Worm (Caenorhabditis elegans): ENCODE measurements around the gene ttr-7.

ttr-7 gene

DNA sequence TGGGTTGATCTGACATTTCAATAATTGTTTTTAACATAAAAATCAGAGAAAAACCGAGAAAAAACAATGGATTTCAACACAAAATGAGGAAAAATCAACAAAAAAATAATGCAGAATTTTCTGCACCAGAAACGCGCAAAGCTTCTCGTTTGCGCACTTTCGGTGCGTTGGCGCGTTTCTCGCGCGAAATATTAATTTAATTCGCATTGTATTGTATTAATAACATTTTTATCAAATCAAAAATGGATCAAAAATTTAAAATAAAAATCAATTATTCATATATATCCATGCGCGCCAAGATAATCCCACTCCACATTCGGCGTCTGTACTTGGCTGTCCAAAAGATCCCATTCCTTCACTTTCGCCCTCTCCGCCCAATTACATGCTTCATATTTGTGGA, 28.8 kb downstream of the ttr-7 start, which contains the start of gene fem-2:
fem-2 (minus strand) TSS at position 9 of the 400 bp plus-strand sequence.
- TF ChIP-seq F52B5.7 (tag; optimal IDR thresholded peaks at IDR 0.05), result no peak
- TF ChIP-seq F33H1.4 (GFP tag; IDR thresholded peaks at IDR 0.05), result no peak
- TF ChIP-seq T26A5.8 (tag; optimal IDR thresholded peaks at IDR 0.05), result no peak
- TF ChIP-seq fkh-3 (tag; optimal IDR thresholded peaks at IDR 0.05), result no peak
- no peak for TF ChIP-seq zim-3 (tag; optimal IDR thresholded peaks at IDR 0.05)
- TF ChIP-seq attf-5 (GFP tag; optimal IDR thresholded peaks at IDR 0.05), result peak; percentile 2
- no peak for TF ChIP-seq Y67H2A.10 (GFP tag; conservative IDR thresholded peaks at IDR 0.05)
- TF ChIP-seq lin-40 (tag; optimal IDR thresholded peaks at IDR 0.05), result peak; percentile 31
- no peak for TF ChIP-seq bed-2 (GFP tag; IDR thresholded peaks at IDR 0.05)
- TF ChIP-seq nhr-120 (GFP tag; IDR thresholded peaks at IDR 0.05), result no peak
- no peak for TF ChIP-seq cebp-1 (GFP tag; IDR thresholded peaks at IDR 0.05)
- TF ChIP-seq cebp-1 (tag; optimal IDR thresholded peaks at IDR 0.05), result peak; percentile 26
- TF ChIP-seq mcd-1 (GFP tag; IDR thresholded peaks at IDR 0.05), result peak; percentile 66
- TF ChIP-seq lin-35 (GFP tag; optimal IDR thresholded peaks at IDR 0.05), result no peak
- no peak for TF ChIP-seq tlf-1 (GFP tag; optimal IDR thresholded peaks at IDR 0.05)
- TF ChIP-seq chd-7 (tag; optimal IDR thresholded peaks at IDR 0.05), result no peak
- no peak for TF ChIP-seq ztf-22 (GFP tag; optimal IDR thresholded peaks at IDR 0.05)
- peak; percentile 36 for TF ChIP-seq efl-1 (GFP tag; optimal IDR thresholded peaks at IDR 0.05)
- peak; percentile 91 for TF ChIP-seq ztf-18 (tag; optimal IDR thresholded peaks at IDR 0.05)
- no peak for TF ChIP-seq hrde-1 (tag; optimal IDR thresholded peaks at IDR 0.05; ENCODE audit: borderline replicate concordance)
- TF ChIP-seq F10E7.11 (tag; optimal IDR thresholded peaks at IDR 0.05), result no peak
- TF ChIP-seq hmg-1.2 (GFP tag; IDR thresholded peaks at IDR 0.05), result peak; percentile 13; the same call in 1 of the 2 replicates
- peak; percentile 35 for TF ChIP-seq lsl-1 (GFP tag; optimal IDR thresholded peaks at IDR 0.05)
- TF ChIP-seq ztf-25 (GFP tag; IDR thresholded peaks at IDR 0.05), result no peak
- TF ChIP-seq D2030.7 (GFP tag; IDR thresholded peaks at IDR 0.05), result peak; percentile 28; the same call in 1 of the 2 replicates

DNA sequence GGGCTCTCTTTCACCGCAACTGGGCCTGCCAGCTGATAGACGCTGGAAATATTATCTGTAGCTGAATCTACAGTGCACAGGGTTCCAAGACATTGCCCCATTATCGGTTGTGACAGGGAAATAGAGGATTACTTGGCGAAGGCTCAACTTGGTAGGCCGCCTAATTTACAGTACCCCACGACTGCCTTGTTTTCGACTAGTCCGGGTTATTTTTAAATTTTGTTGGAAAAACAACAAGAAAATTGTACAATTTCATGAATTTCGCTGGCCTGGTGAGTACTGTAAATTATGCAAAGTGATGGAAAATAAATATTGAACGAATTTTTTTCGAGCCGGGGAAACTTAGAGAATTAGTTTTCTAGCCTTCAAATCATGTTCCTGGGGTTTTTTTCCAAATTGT, 30.3 kb downstream of the ttr-7 start, which contains the start of gene T19C3.7:
T19C3.7 (minus strand) TSS at position 101 of the 400 bp plus-strand sequence.
- TF ChIP-seq ztf-28 (GFP tag; IDR thresholded peaks at IDR 0.05) (no peak), Y53G8AR.9 (GFP tag; conservative IDR thresholded peaks at IDR 0.05) (no peak), snpc-3.4 (tag; optimal IDR thresholded peaks at IDR 0.05) (no peak), ztf-18 (tag; optimal IDR thresholded peaks at IDR 0.05) (no peak), T07F8.4 (tag; optimal IDR thresholded peaks at IDR 0.05) (no peak), fkh-3 (tag; optimal IDR thresholded peaks at IDR 0.05) (no peak), tbx-9 (tag; optimal IDR thresholded peaks at IDR 0.05; ENCODE audit: borderline replicate concordance) (no peak), ztf-6 (GFP tag; IDR thresholded peaks at IDR 0.05) (no peak), B0035.1 (tag; optimal IDR thresholded peaks at IDR 0.05) (no peak), efl-1 (GFP tag; optimal IDR thresholded peaks at IDR 0.05) (no peak), ceh-40 (GFP tag; IDR thresholded peaks at IDR 0.05) (no peak)

DNA sequence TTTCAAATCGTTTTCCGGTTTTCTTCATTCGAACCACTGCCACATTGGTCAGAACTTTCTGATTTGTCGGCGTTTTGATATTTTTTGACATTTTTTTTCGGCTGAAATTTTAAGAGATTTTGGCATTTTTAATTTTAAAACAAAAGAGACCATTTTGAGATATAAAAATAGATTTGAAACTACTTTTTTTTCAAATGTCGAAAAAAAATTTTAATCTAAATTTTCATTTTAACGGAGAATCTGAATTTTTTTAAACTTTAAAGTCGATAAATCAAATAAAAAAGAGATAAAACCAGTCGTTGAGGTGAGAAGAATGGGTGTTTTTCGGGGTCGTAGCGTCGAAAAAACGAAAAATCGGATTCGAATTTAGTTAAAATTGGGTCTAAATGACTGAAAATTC, 32.5 kb downstream of the ttr-7 start, which contains the start of gene sbds-1:
sbds-1 (minus strand) TSS at position 101 of the 400 bp plus-strand sequence.
- TF ChIP-seq F52B5.7 (tag; optimal IDR thresholded peaks at IDR 0.05), result no peak
- TF ChIP-seq ztf-6 (GFP tag; IDR thresholded peaks at IDR 0.05), result no peak
- no peak for TF ChIP-seq lsl-1 (GFP tag; optimal IDR thresholded peaks at IDR 0.05)
- no peak for TF ChIP-seq mel-28 (tag; optimal IDR thresholded peaks at IDR 0.05; ENCODE audit: borderline replicate concordance)
- no peak for TF ChIP-seq egl-44 (GFP tag; IDR thresholded peaks at IDR 0.05)
- TF ChIP-seq T07F8.4 (tag; optimal IDR thresholded peaks at IDR 0.05), result no peak
- TF ChIP-seq F49E8.2 (tag; optimal IDR thresholded peaks at IDR 0.05; ENCODE audit: insufficient read depth), result no peak
- no peak for TF ChIP-seq nhr-80 (tag; optimal IDR thresholded peaks at IDR 0.05)
- TF ChIP-seq K11D2.4 (GFP tag; IDR thresholded peaks at IDR 0.05), result no peak
- TF ChIP-seq F55B11.4 (tag; optimal IDR thresholded peaks at IDR 0.05; ENCODE audit: borderline replicate concordance, insufficient read depth), result no peak
- no peak for TF ChIP-seq ama-1 (optimal IDR thresholded peaks at IDR 0.05)
- TF ChIP-seq ama-1 (GFP tag; optimal IDR thresholded peaks at IDR 0.05), result no peak
- TF ChIP-seq Y53G8AR.9 (GFP tag; conservative IDR thresholded peaks at IDR 0.05), result no peak
- no peak for TF ChIP-seq madf-3 (GFP tag; IDR thresholded peaks at IDR 0.05)
- no peak for TF ChIP-seq nfya-2 (GFP tag; IDR thresholded peaks at IDR 0.05)

All from whole organism, young adult.